Worm (Caenorhabditis elegans): ENCODE measurements around the gene srz-67.

DNA sequence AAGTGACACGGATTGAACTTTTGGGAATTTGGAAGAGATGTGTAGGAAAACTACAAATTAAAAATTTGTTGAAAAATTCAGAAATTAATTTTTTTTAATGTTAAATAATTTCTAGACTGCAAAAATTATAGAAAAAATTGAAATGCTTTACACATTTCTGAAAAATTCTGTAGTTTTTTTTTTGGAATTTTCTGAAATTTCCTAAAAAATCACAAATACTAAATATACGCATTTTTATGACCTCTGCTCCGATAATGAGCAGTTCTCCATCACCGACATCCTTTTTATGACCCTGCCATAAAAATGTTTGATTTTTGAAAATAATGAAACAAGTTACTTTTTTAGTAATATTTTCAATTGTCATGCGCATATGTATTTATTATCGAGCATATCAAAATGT lies 7.8 kb upstream of the srz-67 start:
- no peak for TF ChIP-seq nhr-76 (tag; optimal IDR thresholded peaks at IDR 0.05)
- TF ChIP-seq ceh-82 (tag; optimal IDR thresholded peaks at IDR 0.05), result no peak
- no peak for TF ChIP-seq skn-1 (tag; optimal IDR thresholded peaks at IDR 0.05)
- TF ChIP-seq fos-1 (tag; optimal IDR thresholded peaks at IDR 0.05), result peak; percentile 9
- no peak for TF ChIP-seq nhr-237 (tag; optimal IDR thresholded peaks at IDR 0.05)
- TF ChIP-seq jun-1 (tag; optimal IDR thresholded peaks at IDR 0.05), result no peak
- no peak for TF ChIP-seq zag-1 (tag; optimal IDR thresholded peaks at IDR 0.05)
- no peak for TF ChIP-seq elt-3 (tag; optimal IDR thresholded peaks at IDR 0.05)
- TF ChIP-seq unc-62 (GFP tag; optimal IDR thresholded peaks at IDR 0.05), result no peak
- no peak for TF ChIP-seq nhr-28 (tag; optimal IDR thresholded peaks at IDR 0.05)
- TF ChIP-seq snpc-4 (tag; optimal IDR thresholded peaks at IDR 0.05), result no peak
- TF ChIP-seq daf-12 (tag; optimal IDR thresholded peaks at IDR 0.05), result no peak
- TF ChIP-seq ama-1 (optimal IDR thresholded peaks at IDR 0.05), result no peak
- no peak for TF ChIP-seq aly-2 (tag; optimal IDR thresholded peaks at IDR 0.05)

Data from whole organism, L3 larva.